Fruit fly (Drosophila melanogaster): ENCODE results near the gene CG12268.

Gene CG12268

dm6 chr3R:23921701-23922501 is 26.3 kb downstream of the CG12268 start:
- TF ChIP-seq repo (GFP tag; optimal IDR thresholded peaks at IDR 0.05) (no peak), ro (GFP tag; IDR thresholded peaks at IDR 0.05) (no peak), MESR4 (GFP tag; optimal IDR thresholded peaks at IDR 0.05) (no peak), CG1529 (GFP tag; optimal IDR thresholded peaks at IDR 0.05) (no peak), hth (optimal IDR thresholded peaks at IDR 0.05) (no peak), sqz (GFP tag; optimal IDR thresholded peaks at IDR 0.05) (peak; percentile 9), Myb (GFP tag; optimal IDR thresholded peaks at IDR 0.05) (no peak), CG13424 (tag; optimal IDR thresholded peaks at IDR 0.05) (peak; percentile 51), ind (GFP tag; optimal IDR thresholded peaks at IDR 0.05) (peak; percentile 46), Eip74EF (GFP tag; optimal IDR thresholded peaks at IDR 0.05) (no peak), bcd (GFP tag; optimal IDR thresholded peaks at IDR 0.05) (no peak), seq (GFP tag; IDR thresholded peaks at IDR 0.05) (no peak), CG18011 (GFP tag; optimal IDR thresholded peaks at IDR 0.05) (no peak), lola (GFP tag; optimal IDR thresholded peaks at IDR 0.05) (peak in 1 of 3 experiments; percentile 4), CG1024 (GFP tag; IDR thresholded peaks at IDR 0.05) (no peak; the same call in 1 of the 2 replicates), MBD-R2 (GFP tag; IDR thresholded peaks at IDR 0.05) (peak; percentile 13; the same call in 1 of the 2 replicates), exex (tag; optimal IDR thresholded peaks at IDR 0.05) (no peak), pb (GFP tag; optimal IDR thresholded peaks at IDR 0.05) (peak; percentile 23), grau (tag; optimal IDR thresholded peaks at IDR 0.05) (peak; percentile 49), cwo (GFP tag; optimal IDR thresholded peaks at IDR 0.05) (peak; percentile 15), fru (optimal IDR thresholded peaks at IDR 0.05) (no peak), zf30C (GFP tag; optimal IDR thresholded peaks at IDR 0.05) (peak; percentile 34), croc (GFP tag; conservative IDR thresholded peaks at IDR 0.05) (no peak), gro (GFP tag; optimal IDR thresholded peaks at IDR 0.05) (no peak), Sry-β (GFP tag; optimal IDR thresholded peaks at IDR 0.05) (no peak), btn (GFP tag; optimal IDR thresholded peaks at IDR 0.05) (peak; percentile 42), vfl (GFP tag; optimal IDR thresholded peaks at IDR 0.05) (no peak), danr (GFP tag; IDR thresholded peaks at IDR 0.05) (no peak), Nf-YA (GFP tag; IDR thresholded peaks at IDR 0.05) (0 out of 2 replicates have a peak, but pooled peaks have one; percentile 44), Sox100B (GFP tag; optimal IDR thresholded peaks at IDR 0.05) (peak; percentile 36), CoRest (tag; optimal IDR thresholded peaks at IDR 0.05) (peak; percentile 37), esg (GFP tag; conservative IDR thresholded peaks at IDR 0.05) (peak; percentile 21; the same call in 1 of the 2 replicates), Dref (GFP tag; IDR thresholded peaks at IDR 0.05) (no peak), toy (GFP tag; IDR thresholded peaks at IDR 0.05) (no peak), twi (tag; optimal IDR thresholded peaks at IDR 0.05) (peak; percentile 15), bab2 (GFP tag; optimal IDR thresholded peaks at IDR 0.05) (no peak), NK7.1 (GFP tag; optimal IDR thresholded peaks at IDR 0.05) (no peak), tin (GFP tag; optimal IDR thresholded peaks at IDR 0.05) (no peak), gsb-n (tag; optimal IDR thresholded peaks at IDR 0.05) (no peak), Fer1 (GFP tag; optimal IDR thresholded peaks at IDR 0.05) (peak; percentile 33), CG6791 (GFP tag; IDR thresholded peaks at IDR 0.05; ENCODE audit: partially characterized antibody) (no peak), jigr1 (GFP tag; IDR thresholded peaks at IDR 0.05) (no peak), dpn (GFP tag; optimal IDR thresholded peaks at IDR 0.05) (peak in 1 of 2 experiments; percentile 26), knrl (GFP tag; IDR thresholded peaks at IDR 0.05; ENCODE audit: partially characterized antibody) (no peak; the same call in 2 of the 3 replicates), CG12104 (GFP tag; optimal IDR thresholded peaks at IDR 0.05) (peak; percentile 5), ERR (GFP tag; optimal IDR thresholded peaks at IDR 0.05) (no peak), gce (GFP tag; IDR thresholded peaks at IDR 0.05) (no peak), tx (GFP tag; optimal IDR thresholded peaks at IDR 0.05) (no peak), CG10979 (tag; optimal IDR thresholded peaks at IDR 0.05) (peak; percentile 27), CG32767 (GFP tag; IDR thresholded peaks at IDR 0.05) (peak; percentile 23; the same call in 1 of the 2 replicates)

All from whole organism, embryonic.